Fruit fly (Drosophila melanogaster): ENCODE data around the gene CycC.

The CycC gene

dm6 chr3R:14893791-14894782, 4.1 kb upstream of the CycC start, which contains the start of gene Dph2 (continued):
- TF ChIP-seq CG3919 (GFP tag; optimal IDR thresholded peaks at IDR 0.05) (no peak), fd59A (GFP tag; optimal IDR thresholded peaks at IDR 0.05) (no peak), Eip75B (GFP tag; optimal IDR thresholded peaks at IDR 0.05) (peak; percentile 86), dsx (GFP tag; optimal IDR thresholded peaks at IDR 0.05; ENCODE audit: poor library complexity, severe bottlenecking) (no peak), net (GFP tag; optimal IDR thresholded peaks at IDR 0.05) (no peak), Ets21C (GFP tag; optimal IDR thresholded peaks at IDR 0.05) (no peak), Met (GFP tag; optimal IDR thresholded peaks at IDR 0.05) (no peak), Hr38 (GFP tag; optimal IDR thresholded peaks at IDR 0.05) (no peak), Sox102F (GFP tag; optimal IDR thresholded peaks at IDR 0.05) (no peak), eg (GFP tag; IDR thresholded peaks at IDR 0.05) (peak; percentile 92), CG31627 (GFP tag; optimal IDR thresholded peaks at IDR 0.05) (peak; percentile 72), CG8319 (GFP tag; optimal IDR thresholded peaks at IDR 0.05) (no peak), pdm3 (GFP tag; optimal IDR thresholded peaks at IDR 0.05) (no peak), ss (GFP tag; optimal IDR thresholded peaks at IDR 0.05) (no peak), CG9139 (GFP tag; optimal IDR thresholded peaks at IDR 0.05) (no peak), CG3032 (tag; optimal IDR thresholded peaks at IDR 0.05) (peak; percentile 49), CG11294 (GFP tag; IDR thresholded peaks at IDR 0.05) (0 out of 2 replicates have a peak, but pooled peaks have one; percentile 18), fkh (GFP tag; optimal IDR thresholded peaks at IDR 0.05) (no peak), topi (GFP tag; optimal IDR thresholded peaks at IDR 0.05) (peak; percentile 45), CG10631 (GFP tag; optimal IDR thresholded peaks at IDR 0.05) (no peak), Sox14 (GFP tag; optimal IDR thresholded peaks at IDR 0.05) (peak; percentile 61), CG6163 (GFP tag; IDR thresholded peaks at IDR 0.05) (peak; percentile 45), CG8632 (GFP tag; optimal IDR thresholded peaks at IDR 0.05) (peak; percentile 14)

dm6 chr3R:14886011-14886534, 3.9 kb downstream of the CycC start, which contains the start of the genes Rrp6, CG33331 and CG33332:
Gene Rrp6 (minus strand): TSS chr3R:14886246.
Gene CG33331 (plus strand): TSS chr3R:14886456.
Gene CG33332 (plus strand): TSS chr3R:14886456.
- no peak for TF ChIP-seq Blimp-1 (GFP tag; optimal IDR thresholded peaks at IDR 0.05)
- no peak for TF ChIP-seq vri (GFP tag; optimal IDR thresholded peaks at IDR 0.05)
- TF ChIP-seq spab (GFP tag; optimal IDR thresholded peaks at IDR 0.05) = no peak
- TF ChIP-seq Eip78C (GFP tag) = no peak
- TF ChIP-seq Lpt (GFP tag; optimal IDR thresholded peaks at IDR 0.05) = no peak
- no peak for TF ChIP-seq CG1621 (tag; optimal IDR thresholded peaks at IDR 0.05)
- TF ChIP-seq CG3919 (GFP tag; optimal IDR thresholded peaks at IDR 0.05) = peak; percentile 80
- peak; percentile 54 for TF ChIP-seq CG8319 (GFP tag; optimal IDR thresholded peaks at IDR 0.05)
- TF ChIP-seq dac (GFP tag; optimal IDR thresholded peaks at IDR 0.05) = no peak
- no peak for TF ChIP-seq CG11762 (GFP tag; optimal IDR thresholded peaks at IDR 0.05; ENCODE audit: insufficient read depth)
- TF ChIP-seq Ets21C (GFP tag; optimal IDR thresholded peaks at IDR 0.05) = no peak
- no peak for TF ChIP-seq pdm3 (GFP tag; optimal IDR thresholded peaks at IDR 0.05)
- TF ChIP-seq Met (GFP tag; optimal IDR thresholded peaks at IDR 0.05) = no peak
- TF ChIP-seq Hr39 (GFP tag; optimal IDR thresholded peaks at IDR 0.05) = no peak
- TF ChIP-seq CG4318 (GFP tag; optimal IDR thresholded peaks at IDR 0.05) = no peak
- no peak for TF ChIP-seq fkh (GFP tag; optimal IDR thresholded peaks at IDR 0.05)
- TF ChIP-seq fd85E (GFP tag; optimal IDR thresholded peaks at IDR 0.05) = no peak
- TF ChIP-seq Sox14 (GFP tag; optimal IDR thresholded peaks at IDR 0.05) = peak; percentile 69
- TF ChIP-seq esn (GFP tag; optimal IDR thresholded peaks at IDR 0.05) = peak; percentile 75
- peak; percentile 27 for TF ChIP-seq Sox15 (GFP tag; optimal IDR thresholded peaks at IDR 0.05)
- TF ChIP-seq CG10631 (GFP tag; optimal IDR thresholded peaks at IDR 0.05) = no peak
- TF ChIP-seq OdsH (GFP tag; optimal IDR thresholded peaks at IDR 0.05) = no peak
- no peak; the same call in 1 of the 3 replicates for TF ChIP-seq eg (GFP tag; IDR thresholded peaks at IDR 0.05)
- no peak for TF ChIP-seq ss (GFP tag; optimal IDR thresholded peaks at IDR 0.05)
- TF ChIP-seq CG8119 (GFP tag; IDR thresholded peaks at IDR 0.05) = peak; percentile 65; the same call in 2 of the 3 replicates
- TF ChIP-seq topi (GFP tag; optimal IDR thresholded peaks at IDR 0.05) = no peak
- no peak for TF ChIP-seq svp (GFP tag)
- peak; percentile 76 for TF ChIP-seq CG31627 (GFP tag; optimal IDR thresholded peaks at IDR 0.05)
- peak; percentile 69 for TF ChIP-seq CG3032 (tag; optimal IDR thresholded peaks at IDR 0.05)
- TF ChIP-seq CG6808 (GFP tag; optimal IDR thresholded peaks at IDR 0.05) = no peak
- TF ChIP-seq cyc (GFP tag; optimal IDR thresholded peaks at IDR 0.05) = peak; percentile 64
- TF ChIP-seq CG15336 (GFP tag; IDR thresholded peaks at IDR 0.05) = peak; percentile 66
- no peak for TF ChIP-seq CG16779 (tag; optimal IDR thresholded peaks at IDR 0.05)
- no peak for TF ChIP-seq Eip93F (GFP tag; optimal IDR thresholded peaks at IDR 0.05)
- TF ChIP-seq CG11294 (GFP tag; IDR thresholded peaks at IDR 0.05) = peak; percentile 18; the same call in 1 of the 2 replicates
- TF ChIP-seq Hr4 (GFP tag; optimal IDR thresholded peaks at IDR 0.05) = no peak
- no peak for TF ChIP-seq Eip75B (GFP tag; optimal IDR thresholded peaks at IDR 0.05)

All from whole organism, prepupa.